Worm (Caenorhabditis elegans) whole organism, L4 larva: ENCODE measurements around the gene K01A6.8.

Experiments used
- T26A8.4 ChIP-seq: fragments of 200-800 bp; sonication (Bioruptor generic); IDR thresholded peaks from 2 replicates; pipeline ENCODE4 v1.3.6; 2022; ENCODE audit warnings: missing genetic modification characterization, missing compliant biosample characterization
- ZK546.5 ChIP-seq, 2 experiments: sonication (generic microtip); optimal IDR thresholded peaks; 2 replicates each; lab custom pipeline; 2017; ENCODE audit warnings: missing biosample characterization in 2 of 2, missing genetic modification characterization in 2 of 2
- ceh-28 ChIP-seq: fragments of 150-350 bp; optimal IDR thresholded peaks from 2 replicates; lab custom pipeline; 2014; ENCODE audit warnings: missing biosample characterization, missing genetic modification reagents, missing genetic modification characterization
- madf-9 ChIP-seq: fragments of 200-800 bp; sonication (Bioruptor generic); conservative IDR thresholded peaks from 2 replicates; pipeline ENCODE4 v1.3.6; 2022; ENCODE audit warnings: missing genetic modification reagents, missing genetic modification characterization, missing compliant biosample characterization
- mdl-1 ChIP-seq, 2 experiments: fragments of 150-350 bp in 1 of 2; sonication (generic microtip) in 1 of 2; optimal IDR thresholded peaks; 2 replicates each; lab custom pipeline; 2014 to 2017; ENCODE audit warnings: missing biosample characterization in 2 of 2, missing genetic modification characterization in 2 of 2
- nhr-11 ChIP-seq: fragments of 150-350 bp; optimal IDR thresholded peaks from 2 replicates; lab custom pipeline; 2014; ENCODE audit warnings: missing biosample characterization, missing genetic modification characterization
- php-3 ChIP-seq: fragments of 200-800 bp; sonication (Bioruptor generic); IDR thresholded peaks from 2 replicates; pipeline ENCODE4 v1.3.6; 2022; ENCODE audit warnings: missing genetic modification reagents, missing genetic modification characterization, missing compliant biosample characterization
- tag-97 ChIP-seq: fragments of 200-800 bp; sonication (Bioruptor generic); IDR thresholded peaks from 2 replicates; pipeline ENCODE4 v1.3.6; 2022; ENCODE audit warnings: missing genetic modification characterization, missing compliant biosample characterization
- unc-130 ChIP-seq: sonication (generic microtip); optimal IDR thresholded peaks from 2 replicates; lab custom pipeline; 2016; ENCODE audit warnings: missing genetic modification reagents, missing genetic modification characterization, missing compliant biosample characterization
- unc-39 ChIP-seq: sonication (generic microtip); optimal IDR thresholded peaks from 2 replicates; lab custom pipeline; 2017; ENCODE audit warnings: missing biosample characterization, missing genetic modification characterization

DNA sequence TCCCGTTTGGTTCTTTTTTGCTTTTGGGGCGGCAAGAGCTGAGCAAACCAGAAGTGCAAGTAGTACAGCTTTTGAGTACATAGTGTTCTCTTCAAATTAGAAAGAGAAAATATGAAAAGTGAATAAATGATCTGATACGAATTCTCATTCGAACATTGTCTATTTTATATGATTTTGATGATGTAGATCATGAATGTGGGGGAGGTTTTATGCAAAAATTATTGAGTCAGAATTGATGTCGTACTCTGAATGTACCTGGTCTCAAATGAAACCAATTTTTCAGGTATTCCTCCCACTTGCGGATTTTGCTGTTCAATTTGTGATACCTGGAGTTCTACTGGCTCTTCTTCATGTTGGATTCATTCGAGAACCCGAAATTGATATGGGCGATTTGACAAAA is 3.0 kb upstream of the K01A6.8 start, which contains the start of gene K01A6.4:
- TF ChIP-seq madf-9 (GFP tag; lab: Robert Waterston, UW) (no peak), mdl-1 (tag; optimal IDR thresholded peaks at IDR 0.05; lab: Kevin White, UChicago) (no peak), ZK546.5 (tag; optimal IDR thresholded peaks at IDR 0.05; lab: Kevin White, UChicago) (no peak), unc-39 (tag; lab: Kevin White, UChicago) (no peak), php-3 (no peak), tag-97 (GFP tag; lab: Robert Waterston, UW) (no peak), ceh-28 (tag; lab: Kevin White, UChicago) (no peak), unc-130 (GFP tag; lab: Kevin White, UChicago) (no peak), nhr-11 (tag; lab: Kevin White, UChicago) (no peak), T26A8.4 (GFP tag; lab: Robert Waterston, UW) (no peak)
